Fruit fly (Drosophila melanogaster): ENCODE results near the gene drd.

Gene drd

DNA sequence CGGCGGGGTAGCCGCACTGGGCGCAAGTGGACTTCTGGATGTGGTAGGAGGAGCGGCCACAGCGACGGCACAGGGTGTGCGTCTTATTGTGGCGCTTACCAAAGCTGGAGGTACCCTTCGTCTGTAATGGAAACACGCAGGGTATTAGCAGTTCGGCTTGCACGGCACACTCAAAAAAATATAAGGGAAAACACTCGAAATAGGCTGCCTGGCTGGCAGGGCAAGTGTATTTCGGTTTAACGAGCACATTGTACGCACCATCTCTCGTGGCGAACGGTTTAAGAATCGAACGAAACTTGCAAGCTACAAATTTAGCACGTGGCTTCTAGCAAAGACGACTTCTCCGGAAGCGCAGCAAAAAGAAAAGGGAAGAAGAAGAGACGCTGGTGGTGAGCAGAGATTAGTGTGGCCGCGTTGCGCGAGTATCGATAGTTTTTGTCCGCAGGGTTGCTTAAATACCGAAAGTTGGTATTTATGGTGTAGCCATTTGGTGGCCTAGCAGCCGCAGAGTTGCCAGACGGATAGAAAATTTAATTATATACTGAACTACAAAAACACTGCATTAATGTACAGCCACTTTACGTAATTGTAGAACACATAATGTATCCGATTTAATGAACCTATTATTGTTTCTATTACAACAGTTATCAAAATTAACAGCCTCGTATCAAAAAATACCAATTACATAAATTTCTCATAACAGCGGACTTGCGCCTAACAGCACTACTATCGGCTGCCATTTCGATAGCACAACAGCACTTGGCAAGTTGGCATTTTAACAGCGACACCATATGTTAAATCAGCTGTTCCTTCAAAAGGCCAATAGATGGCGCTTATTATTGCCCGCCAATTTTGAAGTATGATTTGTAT lies 13.7 kb downstream of the drd start, which contains the start of gene RpL37-1 (continued):
- TF ChIP-seq fd96Cb (tag; optimal IDR thresholded peaks at IDR 0.05) (no peak), CG2116 (GFP tag; optimal IDR thresholded peaks at IDR 0.05) (peak; percentile 99), pan (optimal IDR thresholded peaks at IDR 0.05) (no peak), pan (GFP tag; optimal IDR thresholded peaks at IDR 0.05 in 1 of 2, IDR thresholded peaks at IDR 0.05 in 1 of 2) (peak in 1 of 2 experiments; percentile 58), pzg (GFP tag; optimal IDR thresholded peaks at IDR 0.05) (peak; percentile 94), CG6175 (GFP tag; IDR thresholded peaks at IDR 0.05) (peak; percentile 58; the same call in 1 of the 3 replicates), Rx (GFP tag; IDR thresholded peaks at IDR 0.05) (peak; percentile 66), trem (tag; optimal IDR thresholded peaks at IDR 0.05) (peak; percentile 68), knrl (GFP tag; IDR thresholded peaks at IDR 0.05; ENCODE audit: partially characterized antibody) (peak; percentile 77), Gsc (GFP tag; IDR thresholded peaks at IDR 0.05) (no peak), CG16813 (GFP tag; IDR thresholded peaks at IDR 0.05; ENCODE audit: partially characterized antibody) (peak; percentile 81), ftz-f1 (GFP tag; optimal IDR thresholded peaks at IDR 0.05) (peak; percentile 4), CG7786 (GFP tag; optimal IDR thresholded peaks at IDR 0.05) (peak; percentile 53), CG31441 (GFP tag; IDR thresholded peaks at IDR 0.05) (peak; percentile 51), CG8281 (tag; optimal IDR thresholded peaks at IDR 0.05) (peak; percentile 4), Ptx1 (GFP tag; IDR thresholded peaks at IDR 0.05) (peak; percentile 66), Asciz (GFP tag; optimal IDR thresholded peaks at IDR 0.05) (peak; percentile 40), BEAF-32 (GFP tag; optimal IDR thresholded peaks at IDR 0.05) (peak; percentile 96), CG34422 (GFP tag; IDR thresholded peaks at IDR 0.05) (peak; percentile 82; the same call in 2 of the 3 replicates), gce (GFP tag; IDR thresholded peaks at IDR 0.05) (no peak), BtbVII (GFP tag; optimal IDR thresholded peaks at IDR 0.05) (peak; percentile 52), pho (GFP tag; optimal IDR thresholded peaks at IDR 0.05) (peak; percentile 72), Six4 (GFP tag; optimal IDR thresholded peaks at IDR 0.05) (peak; percentile 43), phol (tag; optimal IDR thresholded peaks at IDR 0.05) (peak; percentile 76), hb (GFP tag; IDR thresholded peaks at IDR 0.05; ENCODE audit: partially characterized antibody) (peak; percentile 61; the same call in 1 of the 3 replicates), MBD-R2 (GFP tag; IDR thresholded peaks at IDR 0.05) (peak; percentile 49), CG30431 (GFP tag; optimal IDR thresholded peaks at IDR 0.05) (peak; percentile 40), CG32772 (GFP tag; IDR thresholded peaks at IDR 0.05) (peak; percentile 48), CG7839 (tag; optimal IDR thresholded peaks at IDR 0.05) (peak; percentile 54), vnd (GFP tag; IDR thresholded peaks at IDR 0.05; ENCODE audit: partially characterized antibody) (peak; percentile 49; the same call in 1 of the 3 replicates), MESR4 (GFP tag; optimal IDR thresholded peaks at IDR 0.05) (peak; percentile 97), CG9876 (GFP tag; optimal IDR thresholded peaks at IDR 0.05) (peak; percentile 74), chif (GFP tag; optimal IDR thresholded peaks at IDR 0.05) (peak; percentile 14 to 44), sima (GFP tag; optimal IDR thresholded peaks at IDR 0.05) (peak; percentile 39), CG1832 (GFP tag; optimal IDR thresholded peaks at IDR 0.05) (no peak), Myb (GFP tag; optimal IDR thresholded peaks at IDR 0.05) (peak; percentile 57), CG15011 (GFP tag; optimal IDR thresholded peaks at IDR 0.05) (peak; percentile 58), Xbp1 (GFP tag; optimal IDR thresholded peaks at IDR 0.05) (peak; percentile 58), CG6272 (GFP tag; IDR thresholded peaks at IDR 0.05) (peak; percentile 47; the same call in 1 of the 2 replicates), CG18476 (GFP tag; optimal IDR thresholded peaks at IDR 0.05) (no peak), CG4854 (GFP tag; optimal IDR thresholded peaks at IDR 0.05) (no peak), Hr51 (GFP tag; optimal IDR thresholded peaks at IDR 0.05) (peak; percentile 31 to 48), C15 (GFP tag; IDR thresholded peaks at IDR 0.05) (no peak), CG4424 (GFP tag; optimal IDR thresholded peaks at IDR 0.05) (peak; percentile 39), Hmx (GFP tag; optimal IDR thresholded peaks at IDR 0.05) (no peak), eyg (GFP tag; optimal IDR thresholded peaks at IDR 0.05) (peak; percentile 56), CG8359 (GFP tag; optimal IDR thresholded peaks at IDR 0.05; ENCODE audit: borderline replicate concordance) (peak; percentile 26), CG7556 (GFP tag; optimal IDR thresholded peaks at IDR 0.05) (peak; percentile 37)
